Fruit fly (Drosophila melanogaster) whole organism, embryonic: Measurements from ENCODE around the gene CG33489.

Experiments used
- Atf-2 ChIP-seq: fragments of 200-800 bp; sonication (Bioruptor generic); optimal IDR thresholded peaks from 2 replicates; lab custom pipeline; 2016; ENCODE audit warnings: missing biosample characterization, missing genetic modification characterization
- CG10147 ChIP-seq: fragments of 200-800 bp; sonication (Bioruptor generic); optimal IDR thresholded peaks from 2 replicates; lab custom pipeline; 2019; ENCODE audit warnings: missing biosample characterization, mild to moderate bottlenecking, missing genetic modification characterization, moderate library complexity
- CG11504 ChIP-seq: fragments of 200-800 bp; sonication (Bioruptor generic); optimal IDR thresholded peaks from 3 replicates; lab custom pipeline; 2019; ENCODE audit warnings: missing biosample characterization, mild to moderate bottlenecking, missing genetic modification characterization, moderate library complexity
- CG11695 ChIP-seq: fragments of 200-800 bp; sonication (Bioruptor generic); IDR thresholded peaks from 3 replicates; pipeline ENCODE4 v1.3.6; 2022; ENCODE audit warnings: missing biosample characterization, missing genetic modification characterization
- CG11696 ChIP-seq: fragments of 200-800 bp; sonication (Bioruptor generic); IDR thresholded peaks from 2 replicates; pipeline ENCODE4 v1.3.6; 2022; ENCODE audit warnings: missing biosample characterization, missing genetic modification characterization
- CG13287 ChIP-seq: fragments of 200-800 bp; sonication (Bioruptor generic); IDR thresholded peaks from 2 replicates; pipeline ENCODE4 v1.3.6; 2022; ENCODE audit warnings: missing biosample characterization, missing genetic modification characterization; ENCODE audit not compliant: partially characterized antibody
- CG17361 ChIP-seq: fragments of 200-800 bp; sonication (Bioruptor generic); IDR thresholded peaks from 3 replicates; pipeline ENCODE4 v1.3.6; 2022; ENCODE audit warnings: missing biosample characterization, missing genetic modification characterization
- CG18011 ChIP-seq: fragments of 200-800 bp; sonication (Bioruptor generic); optimal IDR thresholded peaks from 2 replicates; lab custom pipeline; 2017; ENCODE audit warnings: missing biosample characterization, missing genetic modification characterization, mild to moderate bottlenecking, moderate library complexity, missing genotype
- CG2678 ChIP-seq: fragments of 200-800 bp; sonication (Bioruptor generic); optimal IDR thresholded peaks from 3 replicates; lab custom pipeline; 2019; ENCODE audit warnings: missing biosample characterization, mild to moderate bottlenecking, missing genetic modification characterization, moderate library complexity
- CG3065 ChIP-seq: fragments of 200-800 bp; sonication (Bioruptor generic); optimal IDR thresholded peaks from 2 replicates; lab custom pipeline; 2016; ENCODE audit warnings: missing biosample characterization, missing genetic modification characterization
- CG3838 ChIP-seq: fragments of 200-800 bp; sonication (Bioruptor generic); optimal IDR thresholded peaks from 3 replicates; lab custom pipeline; 2016; ENCODE audit warnings: missing biosample characterization, missing genetic modification characterization
- CG42726 ChIP-seq: fragments of 200-800 bp; sonication (Bioruptor generic); IDR thresholded peaks from 2 replicates; pipeline ENCODE4 v1.3.6; 2022; ENCODE audit warnings: missing biosample characterization, missing genetic modification characterization; ENCODE audit not compliant: partially characterized antibody
- CG4282 ChIP-seq: fragments of 200-800 bp; sonication (Bioruptor generic); optimal IDR thresholded peaks from 2 replicates; lab custom pipeline; 2016; ENCODE audit warnings: missing biosample characterization, missing genetic modification characterization
- CG43689 ChIP-seq: fragments of 200-800 bp; sonication (Bioruptor generic); IDR thresholded peaks from 2 replicates; pipeline ENCODE4 v1.3.6; 2022; ENCODE audit warnings: missing biosample characterization, missing genetic modification characterization
- CG6272 ChIP-seq: fragments of 200-800 bp; sonication (Bioruptor generic); IDR thresholded peaks from 2 replicates; pipeline ENCODE4 v1.3.6; 2022; ENCODE audit warnings: missing biosample characterization, missing genetic modification characterization
- CG6689 ChIP-seq: fragments of 200-800 bp; sonication (Bioruptor generic); IDR thresholded peaks from 2 replicates; pipeline ENCODE4 v1.3.6; 2022; ENCODE audit warnings: missing biosample characterization, missing genetic modification characterization
- CG7928 ChIP-seq: fragments of 200-800 bp; sonication (Bioruptor generic); optimal IDR thresholded peaks from 2 replicates; lab custom pipeline; 2017; ENCODE audit warnings: missing biosample characterization, mild to moderate bottlenecking, missing genetic modification characterization
- CG8290 ChIP-seq, 3 experiments: fragments of 200-800 bp; sonication (Bioruptor generic); optimal IDR thresholded peaks; 2 replicates each; lab custom pipeline; 2016 to 2019; ENCODE audit warnings: missing biosample characterization in 3 of 3, missing genetic modification characterization in 3 of 3, mild to moderate bottlenecking in 2 of 3, moderate library complexity in 1 of 3
- CG8478 ChIP-seq: fragments of >200 bp; optimal IDR thresholded peaks from 2 replicates; lab custom pipeline; 2018
- Drgx ChIP-seq: fragments of 200-800 bp; sonication (Bioruptor generic); IDR thresholded peaks from 2 replicates; pipeline ENCODE4 v1.3.6; 2022; ENCODE audit warnings: missing biosample characterization, missing genetic modification characterization
- Ets65A ChIP-seq: fragments of 200-800 bp; sonication (Bioruptor generic); peaks from one replicate; lab custom pipeline; 2016; ENCODE audit warnings: missing biosample characterization, missing genetic modification characterization
- HmgZ ChIP-seq: fragments of 200-800 bp; sonication (Bioruptor generic); optimal IDR thresholded peaks from 2 replicates; lab custom pipeline; 2018; ENCODE audit warnings: missing biosample characterization, mild to moderate bottlenecking, missing genetic modification characterization
- Hr3 ChIP-seq: fragments of 200-800 bp; sonication (Bioruptor generic); optimal IDR thresholded peaks from 3 replicates; lab custom pipeline; 2016; ENCODE audit warnings: missing biosample characterization, missing genetic modification characterization
- Hr39 ChIP-seq: fragments of >200 bp; optimal IDR thresholded peaks from 2 replicates; lab custom pipeline; 2017
- Lpt ChIP-seq: fragments of >200 bp; optimal IDR thresholded peaks from 2 replicates; lab custom pipeline; 2018; ENCODE audit warnings: missing biosample characterization, missing genetic modification characterization
- Max ChIP-seq: fragments of 200-800 bp; sonication (Bioruptor generic); optimal IDR thresholded peaks from 2 replicates; lab custom pipeline; 2016; ENCODE audit warnings: missing biosample characterization, mild to moderate bottlenecking, missing genetic modification characterization
- Nf-YA ChIP-seq: fragments of 200-800 bp; sonication (Bioruptor generic); IDR thresholded peaks from 2 replicates; pipeline ENCODE4 v1.3.6; 2022; ENCODE audit warnings: missing biosample characterization, missing genetic modification characterization
- Side ChIP-seq: fragments of 200-800 bp; sonication (Bioruptor generic); optimal IDR thresholded peaks from 2 replicates; lab custom pipeline; 2016; ENCODE audit warnings: missing biosample characterization, missing genetic modification characterization
- Six4 ChIP-seq: fragments of 200-800 bp; sonication (Bioruptor generic); optimal IDR thresholded peaks from 2 replicates; lab custom pipeline; 2016; ENCODE audit warnings: missing biosample characterization, missing genetic modification characterization
- Sox100B ChIP-seq: fragments of 200-800 bp; sonication (Bioruptor generic); optimal IDR thresholded peaks from 3 replicates; lab custom pipeline; 2018; ENCODE audit warnings: missing biosample characterization, mild to moderate bottlenecking, missing genetic modification characterization
- Sry-β ChIP-seq: fragments of 200-800 bp; sonication (Bioruptor generic); optimal IDR thresholded peaks from 2 replicates; lab custom pipeline; 2018; ENCODE audit warnings: missing biosample characterization, mild to moderate bottlenecking, missing genetic modification characterization, moderate library complexity
- Ssrp ChIP-seq: fragments of 200-800 bp; sonication (Bioruptor generic); optimal IDR thresholded peaks from 2 replicates; lab custom pipeline; 2018; ENCODE audit warnings: missing biosample characterization, mild to moderate bottlenecking, missing genetic modification characterization, moderate library complexity
- ac ChIP-seq: fragments of 200-800 bp; sonication (Bioruptor generic); optimal IDR thresholded peaks from 3 replicates; lab custom pipeline; 2017; ENCODE audit warnings: missing biosample characterization, mild to moderate bottlenecking, missing genetic modification characterization
- crc ChIP-seq: fragments of 200-800 bp; sonication (Bioruptor generic); optimal IDR thresholded peaks from 2 replicates; lab custom pipeline; 2016; ENCODE audit warnings: missing biosample characterization, missing genetic modification characterization
- disco-r ChIP-seq: fragments of 200-800 bp; sonication (Bioruptor generic); optimal IDR thresholded peaks from 2 replicates; lab custom pipeline; 2016; ENCODE audit warnings: missing biosample characterization, missing genetic modification characterization
- dm ChIP-seq: fragments of 200-800 bp; sonication (Bioruptor generic); optimal IDR thresholded peaks from 3 replicates; lab custom pipeline; 2016; ENCODE audit warnings: missing biosample characterization, missing genetic modification characterization
- fd3F ChIP-seq: fragments of 200-800 bp; sonication (Bioruptor generic); optimal IDR thresholded peaks from 2 replicates; lab custom pipeline; 2018; ENCODE audit warnings: missing biosample characterization, mild to moderate bottlenecking, missing genetic modification characterization, moderate library complexity
- fd96Cb ChIP-seq: fragments of 200-800 bp; sonication (Bioruptor generic); optimal IDR thresholded peaks from 2 replicates; lab custom pipeline; 2018; ENCODE audit warnings: missing biosample characterization, mild to moderate bottlenecking, missing genetic modification characterization, moderate library complexity
- gcm ChIP-seq: fragments of 200-800 bp; sonication (Bioruptor generic); optimal IDR thresholded peaks from 2 replicates; lab custom pipeline; 2019; ENCODE audit warnings: missing biosample characterization, mild to moderate bottlenecking, missing genetic modification characterization, moderate library complexity
- gfzf ChIP-seq: fragments of 200-800 bp; sonication (Bioruptor generic); optimal IDR thresholded peaks from 2 replicates; lab custom pipeline; 2016; ENCODE audit warnings: missing biosample characterization, mild to moderate bottlenecking, missing genetic modification characterization, moderate library complexity
- grn ChIP-seq: fragments of 200-800 bp; sonication (Bioruptor generic); optimal IDR thresholded peaks from 3 replicates; lab custom pipeline; 2017; ENCODE audit warnings: missing biosample characterization, missing genetic modification characterization
- jigr1 ChIP-seq: fragments of 200-800 bp; sonication (Bioruptor generic); IDR thresholded peaks from 3 replicates; pipeline ENCODE4 v1.3.6; 2022; ENCODE audit warnings: missing biosample characterization, missing genetic modification characterization
- nerfin-1 ChIP-seq: fragments of 200-800 bp; sonication (Bioruptor generic); optimal IDR thresholded peaks from 3 replicates; lab custom pipeline; 2019; ENCODE audit warnings: missing biosample characterization, mild to moderate bottlenecking, missing genetic modification characterization, moderate library complexity
- nom ChIP-seq: fragments of 200-800 bp; sonication (Bioruptor generic); optimal IDR thresholded peaks from 2 replicates; lab custom pipeline; 2017; ENCODE audit warnings: missing biosample characterization, missing genetic modification characterization, mild to moderate bottlenecking, moderate library complexity, missing genetic modification reagents
- pfk ChIP-seq: fragments of 200-800 bp; sonication (Bioruptor generic); optimal IDR thresholded peaks from 2 replicates; lab custom pipeline; 2018; ENCODE audit warnings: missing biosample characterization, mild to moderate bottlenecking, missing genetic modification characterization, moderate library complexity
- phol ChIP-seq: fragments of 200-800 bp; sonication (Bioruptor generic); optimal IDR thresholded peaks from 3 replicates; lab custom pipeline; 2018; ENCODE audit warnings: missing biosample characterization, mild to moderate bottlenecking, missing genetic modification characterization, moderate library complexity
- pita ChIP-seq: fragments of 200-800 bp; sonication (Bioruptor generic); optimal IDR thresholded peaks from 2 replicates; lab custom pipeline; 2017; ENCODE audit warnings: missing biosample characterization, mild to moderate bottlenecking, missing genetic modification characterization
- slp2 ChIP-seq: fragments of 200-800 bp; sonication (Bioruptor generic); optimal IDR thresholded peaks from 2 replicates; lab custom pipeline; 2016; ENCODE audit warnings: missing biosample characterization, missing genetic modification characterization
- ssp ChIP-seq: fragments of 200-800 bp; sonication (Bioruptor generic); IDR thresholded peaks from 2 replicates; pipeline ENCODE4 v1.3.6; 2022; ENCODE audit warnings: missing biosample characterization, missing genetic modification characterization
- unpg ChIP-seq: fragments of 200-800 bp; sonication (Bioruptor generic); optimal IDR thresholded peaks from 3 replicates; lab custom pipeline; 2018; ENCODE audit warnings: missing biosample characterization, mild to moderate bottlenecking, missing genetic modification characterization, moderate library complexity
- vfl ChIP-seq: fragments of 200-800 bp; sonication (Bioruptor generic); optimal IDR thresholded peaks from 2 replicates; lab custom pipeline; 2016; ENCODE audit warnings: missing biosample characterization, missing genetic modification characterization
- wdn ChIP-seq: fragments of 200-800 bp; sonication (Bioruptor generic); IDR thresholded peaks from 2 replicates; pipeline ENCODE4 v1.3.6; 2022; ENCODE audit warnings: missing biosample characterization, missing genetic modification characterization

CG33489 gene

dm6 chr3L:11536132-11536531, 40.7 kb downstream of the CG33489 start (continued):
- TF ChIP-seq CG3065 (no peak), disco-r (GFP tag; lab: Kevin White, UChicago) (no peak), Lpt (no peak), gcm (GFP tag; lab: Kevin White, UChicago) (no peak), CG43689 (GFP tag; lab: Robert Waterston, UW) (no peak), pfk (no peak), CG13287 (no peak), CG8290 (GFP tag; optimal IDR thresholded peaks at IDR 0.05; lab: Kevin White, UChicago) (no peak), CG8290 (tag; optimal IDR thresholded peaks at IDR 0.05; lab: Kevin White, UChicago) (no peak), Hr39 (lab: Kevin White, UChicago) (no peak), Sry-β (GFP tag; lab: Kevin White, UChicago) (no peak), Nf-YA (GFP tag; lab: Robert Waterston, UW) (no peak), CG11696 (GFP tag; lab: Robert Waterston, UW) (no peak), slp2 (GFP tag; lab: Kevin White, UChicago) (no peak), grn (GFP tag; lab: Kevin White, UChicago) (no peak), ssp (GFP tag; lab: Robert Waterston, UW) (0 out of 2 replicates have a peak, but pooled peaks have one; percentile 16), CG2678 (tag; lab: Kevin White, UChicago) (peak; percentile 29), fd3F (GFP tag; lab: Kevin White, UChicago) (no peak), wdn (GFP tag; lab: Robert Waterston, UW) (no peak), vfl (GFP tag; lab: Kevin White, UChicago) (no peak), CG18011 (GFP tag; lab: Kevin White, UChicago) (no peak), CG6689 (GFP tag; lab: Robert Waterston, UW) (peak; percentile 34; the same call in 1 of the 2 replicates), CG11695 (GFP tag; lab: Robert Waterston, UW) (no peak), dm (GFP tag; lab: Kevin White, UChicago) (no peak), fd96Cb (tag; lab: Kevin White, UChicago) (peak; percentile 17), CG4282 (GFP tag; lab: Kevin White, UChicago) (no peak), nom (GFP tag; lab: Kevin White, UChicago) (no peak), Drgx (GFP tag; lab: Robert Waterston, UW) (0 out of 2 replicates have a peak, but pooled peaks have one; percentile 20), Side (no peak), phol (peak; percentile 34), nerfin-1 (no peak), Hr3 (GFP tag; lab: Kevin White, UChicago) (no peak), CG42726 (no peak), CG6272 (no peak), Max (no peak), CG7928 (no peak), ac (GFP tag; lab: Kevin White, UChicago) (no peak), HmgZ (tag; lab: Kevin White, UChicago) (no peak), Sox100B (GFP tag; lab: Kevin White, UChicago) (no peak), Six4 (GFP tag; lab: Kevin White, UChicago) (no peak), Atf-2 (GFP tag; lab: Kevin White, UChicago) (no peak), gfzf (GFP tag; lab: Kevin White, UChicago) (no peak), Ssrp (no peak), pita (GFP tag; lab: Kevin White, UChicago) (no peak), CG3838 (GFP tag; lab: Kevin White, UChicago) (no peak), crc (GFP tag; lab: Kevin White, UChicago) (no peak), CG8478 (lab: Kevin White, UChicago) (no peak), CG10147 (GFP tag; lab: Kevin White, UChicago) (no peak), CG11504 (tag; lab: Kevin White, UChicago) (peak; percentile 55), CG17361 (GFP tag; lab: Robert Waterston, UW) (0 out of 3 replicates have a peak, but pooled peaks have one; percentile 15), unpg (peak; percentile 24), Ets65A (GFP tag; lab: Kevin White, UChicago) (peak; percentile 13), jigr1 (GFP tag; lab: Robert Waterston, UW) (no peak)
